Worm (Caenorhabditis elegans): Measurements from ENCODE around the gene grl-12.

Gene grl-12

DNA sequence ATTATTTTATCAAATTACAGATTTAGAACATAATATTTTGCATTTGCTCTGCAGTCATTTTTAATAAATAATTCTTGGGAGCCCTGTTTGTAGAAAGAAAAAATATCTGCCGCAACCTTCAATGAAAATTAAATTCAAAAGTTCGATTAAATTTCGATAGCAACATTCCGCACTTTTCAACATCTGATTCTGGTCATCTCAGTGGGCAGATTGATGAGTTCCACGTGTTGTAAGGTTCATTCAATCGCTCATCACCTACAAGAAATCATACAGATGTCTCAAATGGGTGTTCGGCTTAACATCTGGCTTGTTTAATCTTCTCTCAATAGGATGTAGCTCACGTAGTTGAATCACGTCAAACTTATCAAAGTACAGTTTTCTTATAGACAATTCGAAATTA, 36.9 kb downstream of the grl-12 start:
- TF ChIP-seq unc-62 (GFP tag; optimal IDR thresholded peaks at IDR 0.05): no peak

DNA sequence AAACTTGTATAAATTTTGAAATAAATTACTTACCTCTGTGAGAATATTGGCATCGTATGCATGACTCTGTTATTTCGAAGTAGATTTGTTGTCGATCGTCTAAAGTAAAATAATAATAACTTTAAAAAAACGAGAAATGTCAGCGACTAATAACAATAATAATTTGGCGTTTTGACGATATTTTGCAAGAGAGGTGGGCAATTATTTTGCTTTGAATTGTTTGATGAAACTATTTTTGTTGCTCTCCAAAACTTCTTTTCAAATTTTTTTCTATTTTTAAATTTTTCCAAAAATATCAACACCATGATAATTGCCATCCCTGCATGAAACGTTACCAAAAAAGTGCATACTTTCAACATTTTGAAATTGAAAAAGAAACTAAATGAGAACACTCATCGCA, 37.6 kb downstream of the grl-12 start, which contains the start of gene F41E6.7:
F41E6.7 (minus strand) TSS at position 101 of the 400 bp plus-strand sequence.
- TF ChIP-seq unc-62 (GFP tag; optimal IDR thresholded peaks at IDR 0.05): no peak

DNA sequence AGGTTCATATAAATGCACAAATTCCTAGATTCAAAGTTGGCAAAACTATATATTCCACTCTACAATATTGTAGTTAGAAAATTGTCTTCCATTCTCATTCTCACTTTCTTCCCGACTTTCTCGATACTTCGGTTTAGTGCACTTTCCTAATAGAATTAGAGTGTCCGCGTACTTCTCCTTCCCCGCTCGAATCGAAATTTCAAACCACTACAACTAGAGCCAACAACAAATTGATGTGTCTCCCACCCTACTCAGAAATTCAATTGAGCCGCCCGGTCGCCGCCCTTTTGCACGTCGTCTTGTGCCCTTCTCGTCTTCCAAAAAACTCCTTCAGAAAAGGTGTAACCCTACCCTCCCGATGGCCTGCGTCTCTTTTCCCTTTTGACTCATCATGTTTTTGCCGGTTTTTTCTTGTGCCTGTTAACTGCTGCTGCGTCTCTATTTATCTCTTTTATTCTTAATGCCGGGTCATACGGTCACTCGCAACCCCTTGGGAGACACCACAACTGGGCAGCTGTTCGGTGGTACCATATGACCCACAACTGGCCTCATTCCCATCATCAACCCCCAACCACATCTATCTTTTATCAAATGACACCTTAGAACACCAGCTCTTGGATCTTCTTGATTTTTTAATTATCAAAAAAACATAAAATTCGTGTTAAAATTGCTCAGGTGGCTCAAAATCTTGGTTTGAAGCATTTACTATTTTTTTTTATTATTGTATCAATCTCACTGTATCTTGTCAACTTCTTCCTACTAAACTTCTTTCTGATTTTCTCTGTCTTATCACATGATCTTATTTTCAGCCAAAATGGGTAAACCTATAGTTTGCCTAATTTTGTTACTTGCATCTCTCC, 42.5 kb downstream of the grl-12 start, which contains the start of gene tag-196:
tag-196 (plus strand) TSS at position 810 of the 860 bp plus-strand sequence.
- no peak for TF ChIP-seq unc-62 (GFP tag; optimal IDR thresholded peaks at IDR 0.05)

DNA sequence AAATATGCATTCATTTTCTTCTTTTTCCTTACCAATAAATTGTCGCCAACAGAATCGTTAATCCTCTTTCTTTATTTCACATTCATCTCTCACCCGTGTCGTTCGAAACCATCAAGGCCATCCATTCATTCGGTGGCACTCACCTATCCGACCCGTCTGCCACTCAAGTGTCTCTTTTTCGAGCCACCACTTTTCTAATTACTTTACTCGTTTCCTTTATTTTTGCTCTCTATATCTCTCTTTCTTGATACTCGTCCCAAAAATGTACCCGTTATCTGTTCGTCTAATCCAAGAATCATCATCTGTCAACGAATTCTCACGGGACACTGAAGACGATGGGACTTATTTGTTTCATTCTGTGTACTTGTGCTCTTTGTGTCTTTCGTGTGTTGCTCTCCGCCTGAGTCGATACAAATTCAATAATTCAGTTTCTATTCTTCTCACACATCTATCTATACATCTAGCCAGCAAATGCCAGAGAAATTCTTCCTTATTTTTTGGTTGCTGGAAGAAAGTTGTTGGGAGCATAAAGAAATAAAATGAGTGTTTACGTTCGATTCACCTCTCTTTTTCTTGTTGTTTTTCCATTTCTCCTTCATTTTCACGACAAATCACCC, 44.0 kb downstream of the grl-12 start:
- TF ChIP-seq unc-62 (GFP tag; optimal IDR thresholded peaks at IDR 0.05): no peak

DNA sequence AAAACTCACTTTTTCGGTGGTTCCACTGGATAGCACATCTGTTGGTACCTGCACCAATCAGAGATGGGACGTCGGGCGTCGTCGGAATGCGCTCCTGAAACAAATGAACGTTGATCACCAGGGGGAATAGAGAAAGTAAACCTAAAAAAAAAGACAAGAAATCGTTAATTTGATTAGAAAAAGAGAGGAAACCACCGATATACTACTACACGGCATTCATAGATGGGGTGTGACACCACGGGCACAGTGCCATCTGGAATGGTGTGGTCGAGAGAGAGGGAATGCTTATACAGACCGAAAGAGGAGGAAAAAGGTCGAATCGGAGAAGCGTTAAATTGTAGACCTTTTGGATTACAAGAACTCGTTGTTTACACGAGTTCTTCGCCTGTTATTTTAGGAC, 48.7 kb downstream of the grl-12 start, which contains the start of gene C10B5.3:
C10B5.3 (minus strand) TSS at position 101 of the 400 bp plus-strand sequence.
- TF ChIP-seq unc-62 (GFP tag; optimal IDR thresholded peaks at IDR 0.05): no peak

DNA sequence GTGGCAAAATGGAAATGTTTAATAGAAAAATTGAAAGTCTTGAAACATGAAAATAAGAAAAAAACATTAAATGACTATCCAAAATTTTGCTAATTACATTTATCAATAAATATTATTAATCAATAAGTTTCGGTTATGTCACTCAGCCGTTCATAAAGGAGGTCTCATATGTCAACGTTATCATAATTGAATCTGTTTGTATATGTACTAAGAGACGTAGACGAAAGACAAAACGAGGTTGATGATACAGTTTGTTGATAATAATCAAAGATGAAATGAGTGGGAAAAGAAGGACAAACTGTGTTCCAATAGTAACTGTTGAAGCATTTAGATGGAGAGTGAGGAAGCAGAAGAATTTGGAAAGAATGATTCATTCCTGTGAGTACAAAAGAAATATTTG, 49.9 kb downstream of the grl-12 start:
- TF ChIP-seq unc-62 (GFP tag; optimal IDR thresholded peaks at IDR 0.05): no peak

DNA sequence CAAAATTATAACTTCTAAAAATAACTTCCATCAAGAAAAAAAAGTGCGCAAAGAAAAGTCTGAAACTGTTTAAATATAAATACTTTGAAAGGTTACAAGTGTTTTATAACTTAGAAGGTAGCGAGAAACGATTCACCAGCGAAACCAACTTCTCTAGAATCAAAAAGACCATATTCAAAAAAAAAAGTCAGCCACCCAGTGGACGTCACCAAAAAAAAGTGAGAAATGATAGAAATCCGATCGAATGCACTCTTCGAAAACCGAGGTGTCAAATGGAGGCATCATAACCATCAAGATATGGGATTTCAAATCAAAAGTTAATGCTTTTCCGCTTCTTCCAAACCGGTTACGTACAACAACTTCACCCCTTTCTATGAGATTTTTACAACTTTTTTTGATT, 50.3 kb downstream of the grl-12 start:
- no peak for TF ChIP-seq unc-62 (GFP tag; optimal IDR thresholded peaks at IDR 0.05)

All from whole organism, dauer.